Worm (Caenorhabditis elegans) whole organism, L3 larva: ENCODE results near the gene Y43F8B.25.

Experiments
- aly-2 ChIP-seq: fragments of 150-350 bp; optimal IDR thresholded peaks from 2 replicates; lab custom pipeline; 2014; ENCODE audit warnings: missing biosample characterization, missing genetic modification characterization
- nhr-237 ChIP-seq: fragments of 150-350 bp; optimal IDR thresholded peaks from 2 replicates; lab custom pipeline; 2014; ENCODE audit warnings: missing biosample characterization, missing genetic modification characterization
- nhr-28 ChIP-seq: fragments of 150-350 bp; optimal IDR thresholded peaks from 2 replicates; lab custom pipeline; 2014; ENCODE audit warnings: missing biosample characterization, missing genetic modification characterization
- nhr-76 ChIP-seq: fragments of 150-350 bp; sonication (generic microtip); optimal IDR thresholded peaks from 5 replicates; lab custom pipeline; 2014; ENCODE audit warnings: missing biosample characterization, missing genetic modification characterization
- nhr-77 ChIP-seq: fragments of 150-350 bp; optimal IDR thresholded peaks from 2 replicates; lab custom pipeline; 2014; ENCODE audit warnings: missing biosample characterization, missing genetic modification characterization
- snpc-4 ChIP-seq: fragments of 150-350 bp; optimal IDR thresholded peaks from 2 replicates; lab custom pipeline; 2014; ENCODE audit warnings: missing biosample characterization, missing genetic modification characterization
- unc-39 ChIP-seq: sonication (generic microtip); optimal IDR thresholded peaks from 4 replicates; lab custom pipeline; 2017; ENCODE audit warnings: missing biosample characterization, missing genetic modification characterization
- zag-1 ChIP-seq: fragments of 150-350 bp; optimal IDR thresholded peaks from 2 replicates; lab custom pipeline; 2014; ENCODE audit warnings: missing biosample characterization, missing genetic modification characterization

DNA sequence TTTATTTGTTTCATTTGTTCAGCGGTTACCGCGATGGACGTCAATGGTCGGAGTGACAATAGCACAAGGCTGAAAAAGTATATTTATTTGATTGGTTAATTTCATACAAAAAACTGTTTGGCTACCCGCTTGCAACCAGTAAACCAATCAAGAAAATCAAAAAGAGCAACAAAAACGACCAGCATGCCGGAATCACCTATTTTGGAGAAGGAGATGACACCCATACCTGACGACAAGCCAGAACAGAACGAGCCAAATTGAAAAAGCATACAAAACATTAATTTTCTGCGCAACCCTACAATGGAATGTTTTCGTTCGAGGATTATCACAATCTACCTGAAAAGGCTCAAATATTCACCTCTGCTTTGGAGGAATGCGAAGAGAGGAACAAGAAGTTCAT, 27.7 kb downstream of the Y43F8B.25 start, which contains the start of gene Y43F8B.7:
- TF ChIP-seq nhr-77 (no peak), nhr-237 (tag; lab: Kevin White, UChicago) (no peak), zag-1 (tag; lab: Kevin White, UChicago) (no peak), snpc-4 (tag; lab: Kevin White, UChicago) (no peak), nhr-28 (tag; lab: Kevin White, UChicago) (no peak), aly-2 (tag; lab: Kevin White, UChicago) (no peak), nhr-76 (tag; lab: Kevin White, UChicago) (no peak), unc-39 (tag; lab: Kevin White, UChicago) (no peak)
